Fruit fly (Drosophila melanogaster): Measurements from ENCODE around the gene CG34426.

DNA sequence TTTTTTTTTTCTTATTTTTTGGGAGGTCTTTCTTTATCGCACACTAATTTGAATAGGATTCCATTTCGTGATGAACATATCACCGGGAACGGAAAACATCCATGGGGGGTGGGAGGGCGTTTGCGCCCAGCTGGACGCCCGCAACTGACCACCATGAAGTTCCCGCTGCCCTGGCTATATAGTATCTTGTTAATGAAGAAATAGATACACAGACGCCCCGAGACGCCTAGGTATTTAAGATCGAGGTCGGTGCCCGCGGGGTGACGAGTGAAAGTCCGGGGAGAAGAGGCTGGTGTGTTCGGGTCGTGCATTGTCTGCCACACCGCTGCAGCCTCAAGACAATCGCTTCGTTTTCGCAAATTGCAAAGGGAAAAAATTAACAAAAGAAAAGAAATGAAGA is 23.8 kb downstream of the CG34426 start:
- TF ChIP-seq Dll (optimal IDR thresholded peaks at IDR 0.05) (no peak), psq (optimal IDR thresholded peaks at IDR 0.05) (no peak), CG8478 (optimal IDR thresholded peaks at IDR 0.05) (no peak)

Data from whole organism.